Fruit fly (Drosophila melanogaster): Measurements from ENCODE around the gene CG12984.

DNA sequence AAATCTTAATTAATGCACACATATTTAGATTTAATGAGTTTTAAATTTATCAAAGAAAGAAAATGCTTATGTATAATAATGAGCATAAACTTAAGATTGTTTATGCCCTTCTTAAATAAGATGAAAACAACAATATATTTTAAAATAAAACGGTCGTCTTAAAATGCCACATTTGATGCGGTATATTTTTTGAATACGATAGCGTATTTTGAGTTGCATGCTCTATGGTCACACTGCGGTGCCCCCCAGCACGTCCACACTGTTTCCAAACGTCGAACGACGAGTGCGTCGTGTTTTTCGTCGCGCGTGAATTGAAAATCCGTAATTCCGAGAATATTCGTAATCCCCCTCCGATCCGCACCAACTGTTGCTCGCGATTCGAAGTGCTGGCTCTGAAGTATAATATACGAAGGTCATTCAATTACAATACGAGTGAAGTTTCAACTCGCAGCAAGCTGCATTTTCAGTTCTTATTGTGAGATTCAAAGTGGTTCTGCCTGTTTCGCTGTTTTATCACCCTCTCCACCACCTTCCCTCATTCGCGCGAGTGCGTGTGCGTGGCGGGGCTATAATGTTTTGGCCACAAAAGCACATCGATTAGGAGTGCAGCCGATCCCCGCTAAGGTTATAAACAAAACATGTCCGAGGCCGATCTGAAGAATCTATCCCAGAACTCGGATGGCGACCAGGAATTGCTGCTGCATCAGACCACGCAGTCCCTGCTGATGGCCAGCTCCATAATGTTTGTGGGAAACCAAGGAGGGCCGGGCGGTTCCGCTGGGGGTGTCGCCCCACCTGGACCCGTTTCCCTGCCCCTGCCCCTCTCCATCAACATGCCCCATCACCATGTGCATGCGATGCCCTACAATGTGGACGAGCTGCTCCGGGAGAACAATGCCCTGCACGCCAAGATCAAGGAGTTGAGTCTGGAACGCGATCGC is 43.1 kb downstream of the CG12984 start, which contains the start of gene siz:
- TF ChIP-seq CTCF (optimal IDR thresholded peaks at IDR 0.05) = no peak
- no peak for TF ChIP-seq CG8478 (optimal IDR thresholded peaks at IDR 0.05)

Data from S2 (cell line).